Worm (Caenorhabditis elegans): Measurements from ENCODE around the gene C37E2.3.
"Not testable (repeated sequence)": the region's sequence is repeated elsewhere in the genome, so short reads cannot be mapped to it uniquely, and the experiment has no call there.

The C37E2.3 gene

DNA sequence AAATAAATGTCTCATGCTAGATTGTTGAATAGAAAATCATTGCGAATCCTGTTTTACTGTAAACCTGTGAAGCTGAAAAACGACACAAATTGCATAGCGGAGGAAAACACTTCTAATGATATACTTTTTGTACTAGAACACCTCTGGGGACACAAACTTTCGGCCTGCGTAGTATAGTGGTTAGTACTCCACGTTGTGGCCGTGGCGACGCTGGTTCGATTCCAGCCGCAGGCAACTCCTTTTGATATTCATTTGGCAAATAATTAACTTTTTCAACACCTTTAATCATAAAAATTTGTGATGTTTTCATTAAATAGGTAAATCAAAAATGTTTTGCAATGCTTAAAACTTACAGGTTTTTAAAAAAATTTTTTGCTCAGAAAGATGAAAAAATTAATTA lies 45.4 kb upstream of the C37E2.3 start (continued):
- TF ChIP-seq arid-1 (GFP tag; conservative IDR thresholded peaks at IDR 0.05) (0 out of 2 replicates have a peak, but pooled peaks have one; percentile 31), T26A8.4 (GFP tag; IDR thresholded peaks at IDR 0.05) (peak; percentile 47; the same call in 1 of the 2 replicates), dve-1 (tag; optimal IDR thresholded peaks at IDR 0.05; ENCODE audit: insufficient read depth) (peak; percentile 49), snpc-1.2 (GFP tag; IDR thresholded peaks at IDR 0.05) (peak; percentile 81), hif-1 (tag; optimal IDR thresholded peaks at IDR 0.05) (no peak), dmd-8 (GFP tag; IDR thresholded peaks at IDR 0.05) (peak; percentile 65; the same call in 1 of the 2 replicates), ceh-28 (tag; optimal IDR thresholded peaks at IDR 0.05) (no peak), ceh-20 (GFP tag; IDR thresholded peaks at IDR 0.05) (0 out of 2 replicates have a peak, but pooled peaks have one; percentile 27), lim-7 (GFP tag; IDR thresholded peaks at IDR 0.05) (peak; percentile 81), mdt-29 (GFP tag; IDR thresholded peaks at IDR 0.05) (0 out of 2 replicates have a peak, but pooled peaks have one; percentile 46), D1046.2 (GFP tag; IDR thresholded peaks at IDR 0.05) (0 out of 2 replicates have a peak, but pooled peaks have one; percentile 10), pha-4 (GFP tag; IDR thresholded peaks at IDR 0.05) (peak; percentile 54; the same call in 1 of the 2 replicates), pha-4 (tag; optimal IDR thresholded peaks at IDR 0.05) (no peak)

DNA sequence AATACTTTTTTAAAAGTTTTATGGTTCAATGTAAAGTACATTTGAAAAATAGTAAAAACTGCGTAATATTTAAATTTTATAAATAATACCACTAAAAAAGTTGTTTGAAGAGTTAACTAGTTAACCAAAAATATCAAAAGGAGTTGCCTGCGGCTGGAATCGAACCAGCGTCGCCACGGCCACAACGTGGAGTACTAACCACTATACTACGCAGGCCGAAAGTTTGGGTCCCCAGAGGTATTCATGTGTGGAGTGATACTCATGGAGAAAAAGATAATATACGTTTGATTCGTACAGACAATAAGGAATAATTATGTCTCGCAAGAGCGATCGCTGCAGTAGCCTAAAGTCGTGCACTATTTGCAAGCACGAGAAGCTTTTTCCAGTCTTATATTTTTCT lies 43.5 kb upstream of the C37E2.3 start:
- TF ChIP-seq vab-7 (GFP tag; IDR thresholded peaks at IDR 0.05) = 0 out of 2 replicates have a peak, but pooled peaks have one; percentile 45
- TF ChIP-seq daf-19 (GFP tag; conservative IDR thresholded peaks at IDR 0.05) = peak; percentile 68; the same call in 1 of the 2 replicates
- TF ChIP-seq Y105C5A.15 (GFP tag; IDR thresholded peaks at IDR 0.05) = 0 out of 2 replicates have a peak, but pooled peaks have one; percentile 44
- TF ChIP-seq lim-7 (GFP tag; IDR thresholded peaks at IDR 0.05) = peak; percentile 58; the same call in 1 of the 2 replicates
- TF ChIP-seq lin-29 (GFP tag; IDR thresholded peaks at IDR 0.05) = 0 out of 2 replicates have a peak, but pooled peaks have one; percentile 13
- TF ChIP-seq duxl-1 (tag; optimal IDR thresholded peaks at IDR 0.05; ENCODE audit: poor library complexity) = peak; percentile 43
- TF ChIP-seq mes-2 (tag; optimal IDR thresholded peaks at IDR 0.05; ENCODE audit: poor library complexity, severe bottlenecking) = peak; percentile 25
- peak; percentile 34; the same call in 1 of the 2 replicates for TF ChIP-seq dmd-6 (GFP tag; IDR thresholded peaks at IDR 0.05)
- 0 out of 2 replicates have a peak, but pooled peaks have one; percentile 42 for TF ChIP-seq F44E2.7 (GFP tag; IDR thresholded peaks at IDR 0.05)
- TF ChIP-seq daf-16 (GFP tag; optimal IDR thresholded peaks at IDR 0.05) = not testable (repeated sequence)
- TF ChIP-seq daf-16 (tag; optimal IDR thresholded peaks at IDR 0.05) = peak; percentile 10
- peak; percentile 62 for TF ChIP-seq lin-38 (GFP tag; IDR thresholded peaks at IDR 0.05)
- TF ChIP-seq egl-43 (GFP tag; IDR thresholded peaks at IDR 0.05) = peak; percentile 78; the same call in 1 of the 2 replicates
- TF ChIP-seq madf-5 (GFP tag; IDR thresholded peaks at IDR 0.05) = 0 out of 4 replicates have a peak, but pooled peaks of 1 of the 2 experiments have one; percentile 11
- peak; percentile 54; the same call in 1 of the 2 replicates for TF ChIP-seq T26A8.4 (GFP tag; IDR thresholded peaks at IDR 0.05)

- TF ChIP-seq hmg-1.1 (GFP tag; IDR thresholded peaks at IDR 0.05) (no peak), lin-1 (GFP tag; IDR thresholded peaks at IDR 0.05) (no peak), ceh-20 (GFP tag; IDR thresholded peaks at IDR 0.05) (no peak), nhr-28 (tag; optimal IDR thresholded peaks at IDR 0.05) (no peak), F44E2.7 (GFP tag; IDR thresholded peaks at IDR 0.05) (no peak), saeg-2 (GFP tag; IDR thresholded peaks at IDR 0.05) (no peak), hif-1 (tag; optimal IDR thresholded peaks at IDR 0.05) (no peak), gei-8 (GFP tag; optimal IDR thresholded peaks at IDR 0.05) (no peak), madf-5 (GFP tag; IDR thresholded peaks at IDR 0.05) (no peak), egl-43 (GFP tag; IDR thresholded peaks at IDR 0.05) (no peak), lin-29 (GFP tag; IDR thresholded peaks at IDR 0.05) (no peak)
Measured at ce11 chrX:14140040-14140439, 40.2 kb upstream of the C37E2.3 start, which contains the start of gene nkat-1. Gene nkat-1 (minus strand): TSS chrX:14140140.

- no peak for TF ChIP-seq madf-5 (GFP tag; IDR thresholded peaks at IDR 0.05)
- TF ChIP-seq ces-1 (GFP tag; optimal IDR thresholded peaks at IDR 0.05) = peak; percentile 2
- TF ChIP-seq ceh-28 (tag; optimal IDR thresholded peaks at IDR 0.05) = no peak
- TF ChIP-seq unc-62 (GFP tag; optimal IDR thresholded peaks at IDR 0.05 in 1 of 2) = peak in 1 of 2 experiments; percentile 83
- TF ChIP-seq unc-62 (tag; optimal IDR thresholded peaks at IDR 0.05) = no peak
- no peak for TF ChIP-seq saeg-2 (GFP tag; IDR thresholded peaks at IDR 0.05)
Measured at ce11 chrX:14141344-14141841, 38.9 kb upstream of the C37E2.3 start.

All from whole organism, L4 larva.